Worm (Caenorhabditis elegans) whole organism, mixed stage, embryonic: ENCODE results near the gene C34F6.10.

ENCODE experiments used
- M03D4.4 ChIP-seq: sonication (generic microtip); optimal IDR thresholded peaks from 2 replicates; lab custom pipeline; 2017; ENCODE audit warnings: mild to moderate bottlenecking, missing genetic modification characterization, missing compliant biosample characterization
- blmp-1 ChIP-seq: fragments of 150-350 bp; optimal IDR thresholded peaks from 2 replicates; lab custom pipeline; 2014; ENCODE audit warnings: missing biosample characterization, missing genetic modification characterization
- ceh-43 ChIP-seq: fragments of 200-800 bp; sonication (Bioruptor generic); optimal IDR thresholded peaks from 2 replicates; lab custom pipeline; 2018; ENCODE audit warnings: mild to moderate bottlenecking, missing genetic modification characterization, moderate library complexity, missing compliant biosample characterization
- ceh-83 ChIP-seq: fragments of 200-800 bp; sonication (Bioruptor generic); optimal IDR thresholded peaks from 2 replicates; lab custom pipeline; 2018; ENCODE audit warnings: mild to moderate bottlenecking, missing genetic modification characterization, missing compliant biosample characterization
- cnd-1 ChIP-seq: fragments of 200-800 bp; sonication (Bioruptor generic); optimal IDR thresholded peaks from 2 replicates; lab custom pipeline; 2018; ENCODE audit warnings: mild to moderate bottlenecking, missing genetic modification characterization, missing compliant biosample characterization
- drap-1 ChIP-seq: fragments of 200-800 bp; sonication (Bioruptor generic); optimal IDR thresholded peaks from 3 replicates; lab custom pipeline; 2018; ENCODE audit warnings: mild to moderate bottlenecking, missing genetic modification characterization, missing compliant biosample characterization
- elt-1 ChIP-seq: sonication (generic microtip); optimal IDR thresholded peaks from 2 replicates; lab custom pipeline; 2017; ENCODE audit warnings: missing genetic modification characterization, mild to moderate bottlenecking, missing compliant biosample characterization, antibody characterized with exemption, moderate library complexity, borderline replicate concordance; ENCODE audit not compliant: insufficient read depth
- elt-3 ChIP-seq: fragments of 150-350 bp; optimal IDR thresholded peaks from 2 replicates; lab custom pipeline; 2014; ENCODE audit warnings: missing biosample characterization, missing genetic modification characterization
- flh-1 ChIP-seq: fragments of 200-800 bp; sonication (Bioruptor generic); optimal IDR thresholded peaks from 2 replicates; lab custom pipeline; 2018; ENCODE audit warnings: mild to moderate bottlenecking, missing genetic modification characterization, moderate library complexity, missing compliant biosample characterization
- ham-2 ChIP-seq: fragments of 200-800 bp; sonication (Bioruptor generic); optimal IDR thresholded peaks from 2 replicates; lab custom pipeline; 2018; ENCODE audit warnings: mild to moderate bottlenecking, missing genetic modification characterization, missing compliant biosample characterization
- hlh-1 ChIP-seq: fragments of 150-350 bp; optimal IDR thresholded peaks from 2 replicates; lab custom pipeline; 2014; ENCODE audit warnings: missing biosample characterization, missing genetic modification reagents, missing genetic modification characterization
- lin-13 ChIP-seq: fragments of 150-350 bp; optimal IDR thresholded peaks from 2 replicates; lab custom pipeline; 2014; ENCODE audit warnings: missing biosample characterization, missing genetic modification characterization
- lin-32 ChIP-seq: fragments of 200-800 bp; sonication (Bioruptor generic); optimal IDR thresholded peaks from 2 replicates; lab custom pipeline; 2018; ENCODE audit warnings: mild to moderate bottlenecking, missing genetic modification characterization, missing compliant biosample characterization
- lsy-2 ChIP-seq: fragments of 150-350 bp; optimal IDR thresholded peaks from 2 replicates; lab custom pipeline; 2014; ENCODE audit warnings: missing biosample characterization, missing genetic modification characterization
- mep-1 ChIP-seq: fragments of 150-350 bp; optimal IDR thresholded peaks from 2 replicates; lab custom pipeline; 2017; ENCODE audit warnings: missing biosample characterization, missing genetic modification reagents, missing genetic modification characterization, inconsistent platforms
- mls-2 ChIP-seq: sonication (generic microtip); optimal IDR thresholded peaks from 2 replicates; lab custom pipeline; 2016; ENCODE audit warnings: mild to moderate bottlenecking, missing genetic modification characterization, moderate library complexity, missing compliant biosample characterization
- nhr-12 ChIP-seq: fragments of 150-350 bp; optimal IDR thresholded peaks from 2 replicates; lab custom pipeline; 2014; ENCODE audit warnings: missing biosample characterization, missing genetic modification characterization
- nhr-2 ChIP-seq: fragments of 150-350 bp; optimal IDR thresholded peaks from 2 replicates; lab custom pipeline; 2014; ENCODE audit warnings: missing biosample characterization, missing genetic modification characterization
- nhr-237 ChIP-seq: fragments of 150-350 bp; optimal IDR thresholded peaks from 2 replicates; lab custom pipeline; 2014; ENCODE audit warnings: missing biosample characterization, missing genetic modification characterization
- nhr-28 ChIP-seq: fragments of 150-350 bp; optimal IDR thresholded peaks from 2 replicates; lab custom pipeline; 2014; ENCODE audit warnings: missing biosample characterization, missing genetic modification characterization
- nhr-76 ChIP-seq: sonication (generic microtip); optimal IDR thresholded peaks from 2 replicates; lab custom pipeline; 2017; ENCODE audit warnings: missing biosample characterization, missing genetic modification characterization
- pha-4 ChIP-seq: fragments of 150-350 bp; optimal IDR thresholded peaks from 2 replicates; lab custom pipeline; 2018; ENCODE audit warnings: missing biosample characterization, missing genetic modification reagents, missing genetic modification characterization
- sem-2 ChIP-seq: fragments of 200-800 bp; sonication (Bioruptor generic); optimal IDR thresholded peaks from 2 replicates; lab custom pipeline; 2018; ENCODE audit warnings: mild to moderate bottlenecking, missing genetic modification characterization, missing compliant biosample characterization
- snpc-4 ChIP-seq: fragments of 150-350 bp; optimal IDR thresholded peaks from 2 replicates; lab custom pipeline; 2014; ENCODE audit warnings: missing biosample characterization, missing genetic modification characterization
- sptf-1 ChIP-seq: sonication (generic microtip); optimal IDR thresholded peaks from 2 replicates; lab custom pipeline; 2017; ENCODE audit warnings: mild to moderate bottlenecking, missing genetic modification characterization, moderate library complexity, missing compliant biosample characterization
- tbx-8 ChIP-seq: fragments of 200-800 bp; sonication (Bioruptor generic); optimal IDR thresholded peaks from 2 replicates; lab custom pipeline; 2018; ENCODE audit warnings: mild to moderate bottlenecking, missing genetic modification characterization, moderate library complexity, missing compliant biosample characterization
- unc-120 ChIP-seq: sonication (generic microtip); optimal IDR thresholded peaks from 2 replicates; lab custom pipeline; 2017; ENCODE audit warnings: missing genetic modification characterization, missing compliant biosample characterization; ENCODE audit not compliant: poor library complexity, severe bottlenecking
- unc-39 ChIP-seq: fragments of 150-350 bp; optimal IDR thresholded peaks from 2 replicates; lab custom pipeline; 2014; ENCODE audit warnings: missing biosample characterization, missing genetic modification characterization
- unc-62 ChIP-seq: fragments of 150-350 bp; optimal IDR thresholded peaks from 2 replicates; lab custom pipeline; 2014; ENCODE audit warnings: missing biosample characterization, missing genetic modification reagents, missing genetic modification characterization
- zip-8 ChIP-seq: fragments of 150-350 bp; optimal IDR thresholded peaks from 2 replicates; lab custom pipeline; 2014; ENCODE audit warnings: missing biosample characterization, missing genetic modification characterization
- ztf-11 ChIP-seq: fragments of 150-350 bp; optimal IDR thresholded peaks from 2 replicates; lab custom pipeline; 2014; ENCODE audit warnings: missing biosample characterization, missing genetic modification characterization

C34F6.10 gene

DNA sequence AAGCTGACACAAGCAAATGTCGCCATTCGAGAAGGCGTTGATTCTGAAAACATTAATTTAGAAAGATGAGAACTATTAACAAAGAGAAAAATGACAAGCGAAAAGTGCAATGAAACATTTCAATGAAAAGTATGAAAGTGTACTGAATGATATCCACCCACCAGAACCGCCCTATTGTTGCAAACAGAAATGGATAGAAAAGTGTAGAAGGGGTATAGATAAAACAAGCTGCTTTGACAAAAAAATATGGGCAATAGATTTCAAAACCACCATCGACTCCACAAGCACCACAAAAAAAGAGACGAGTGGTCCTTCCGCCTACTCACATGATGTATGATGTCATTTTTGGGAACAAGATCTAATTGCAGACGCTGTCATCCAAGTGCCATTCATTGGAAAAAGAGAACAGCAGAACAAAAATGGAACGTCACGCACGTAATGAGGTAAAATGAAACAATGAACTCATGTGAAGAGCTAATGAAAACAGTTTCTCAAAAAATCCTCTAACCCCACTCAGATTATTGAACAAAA, at the start of gene C34F6.10:
Gene C34F6.10 (minus strand): TSS at position 51 of the 531 bp plus-strand sequence.
- TF ChIP-seq mep-1 (tag; lab: Kevin White, UChicago) (no peak), M03D4.4 (no peak), ztf-11 (no peak), ceh-43 (no peak), nhr-12 (tag; lab: Kevin White, UChicago) (no peak), lsy-2 (tag; lab: Kevin White, UChicago) (no peak), ham-2 (no peak), nhr-76 (tag; lab: Kevin White, UChicago) (no peak), nhr-2 (tag; lab: Kevin White, UChicago) (no peak), lin-13 (tag; lab: Kevin White, UChicago) (no peak), nhr-28 (no peak)
- TF ChIP-seq, all 35 proteins: peak for 0

DNA sequence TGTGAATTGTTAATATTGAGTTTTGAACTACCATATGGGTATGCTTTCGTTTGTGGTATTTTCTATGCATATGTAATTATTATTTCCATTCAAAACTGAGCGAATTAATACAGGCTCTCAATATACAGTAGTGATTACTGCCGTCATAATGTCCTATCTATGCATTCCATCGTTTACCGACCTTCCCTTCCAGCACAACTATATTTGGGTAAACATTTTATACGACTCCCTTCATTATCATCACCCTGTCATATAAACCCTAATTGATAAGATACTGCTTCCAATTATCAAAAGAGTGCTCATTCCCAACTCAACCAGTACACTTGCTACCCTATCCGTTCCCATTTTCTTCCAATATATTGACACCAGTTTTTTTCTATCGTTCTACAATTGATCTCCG, 49.5 kb upstream of the C34F6.10 start:
- TF ChIP-seq flh-1 (GFP tag; lab: Kevin White, UChicago) (no peak), unc-120 (tag; lab: Kevin White, UChicago) (no peak), mls-2 (tag; lab: Kevin White, UChicago) (no peak), nhr-2 (tag; lab: Kevin White, UChicago) (no peak)

DNA sequence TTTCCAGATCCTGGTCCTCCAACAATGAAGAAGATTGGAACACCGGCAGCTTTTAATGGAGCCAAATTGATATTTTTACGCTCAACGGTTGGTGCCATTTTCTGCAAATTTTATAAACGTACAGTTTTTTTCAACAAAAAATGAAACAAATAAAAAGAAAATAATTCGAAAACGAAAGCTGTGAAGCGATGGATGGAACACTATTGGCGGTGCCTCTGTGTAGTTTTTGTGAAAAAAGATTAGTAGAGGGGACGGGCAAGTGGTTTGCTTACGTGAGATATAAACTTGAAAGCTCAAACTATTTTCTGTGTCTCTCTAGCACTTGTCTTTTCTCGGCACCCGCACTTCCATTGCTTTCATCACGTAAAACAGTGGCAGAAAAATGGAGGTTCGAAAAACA, 47.2 kb upstream of the C34F6.10 start, which contains the start of gene F38B2.4:
Gene F38B2.4 (minus strand): TSS at position 101 of the 400 bp plus-strand sequence.
- TF ChIP-seq ztf-11 (no peak), nhr-237 (tag; lab: Kevin White, UChicago) (no peak), nhr-12 (tag; lab: Kevin White, UChicago) (no peak), ceh-83 (GFP tag; lab: Kevin White, UChicago) (no peak), lin-32 (GFP tag; lab: Kevin White, UChicago) (no peak), unc-62 (no peak), nhr-76 (tag; lab: Kevin White, UChicago) (no peak), ham-2 (no peak), sptf-1 (no peak), flh-1 (GFP tag; lab: Kevin White, UChicago) (no peak), drap-1 (no peak), snpc-4 (tag; lab: Kevin White, UChicago) (no peak), zip-8 (no peak), pha-4 (tag; lab: Kevin White, UChicago) (no peak), hlh-1 (tag; lab: Kevin White, UChicago) (no peak)

DNA sequence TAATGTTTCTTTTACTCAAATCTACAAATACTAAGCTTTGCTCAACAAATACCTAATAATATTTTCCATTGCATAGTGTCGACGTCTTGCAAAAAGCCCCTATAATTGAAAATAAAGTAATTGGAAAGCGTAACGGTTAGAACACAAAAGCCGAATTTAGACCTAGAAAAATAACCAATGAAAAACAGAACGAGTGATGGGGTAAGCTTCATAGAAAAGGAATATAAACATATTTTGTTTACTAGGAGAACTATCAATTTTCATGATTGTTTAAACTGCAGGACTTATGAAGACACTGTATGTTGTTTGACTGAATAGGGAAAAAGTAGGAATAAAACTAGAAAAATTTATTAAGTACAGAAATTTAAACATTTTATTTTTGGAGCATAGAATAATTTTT, 45.8 kb upstream of the C34F6.10 start, which contains the start of gene F38B2.3:
Gene F38B2.3 (minus strand): TSS at position 101 of the 400 bp plus-strand sequence.
- TF ChIP-seq drap-1: no peak
- no peak for TF ChIP-seq M03D4.4

DNA sequence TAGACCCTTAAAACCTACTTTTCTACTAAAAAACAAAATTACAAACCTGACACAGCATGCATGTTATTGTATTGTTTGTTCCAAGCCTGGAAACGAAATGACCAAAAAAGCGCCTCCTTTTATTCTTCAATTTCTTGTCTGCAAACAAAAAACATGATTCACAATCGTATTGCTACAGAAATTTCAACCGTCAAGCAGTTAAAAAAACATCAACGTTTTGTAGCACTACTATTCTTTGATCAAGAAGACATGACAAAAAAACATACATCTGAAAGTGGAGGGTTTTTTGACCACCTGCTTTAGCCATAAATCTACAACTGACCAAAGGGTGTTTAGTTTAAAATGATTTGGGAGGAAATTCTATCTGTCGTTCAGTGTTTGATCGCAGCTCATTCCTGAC, 40.7 kb upstream of the C34F6.10 start, which contains the start of gene F38B2.6:
Gene F38B2.6 (minus strand): TSS at position 101 of the 400 bp plus-strand sequence.
- TF ChIP-seq nhr-2 (tag; lab: Kevin White, UChicago) (no peak), hlh-1 (tag; lab: Kevin White, UChicago) (no peak), sem-2 (GFP tag; lab: Kevin White, UChicago) (no peak), nhr-76 (tag; lab: Kevin White, UChicago) (no peak), ceh-83 (GFP tag; lab: Kevin White, UChicago) (no peak), lsy-2 (tag; lab: Kevin White, UChicago) (no peak), cnd-1 (tag; lab: Kevin White, UChicago) (no peak)

DNA sequence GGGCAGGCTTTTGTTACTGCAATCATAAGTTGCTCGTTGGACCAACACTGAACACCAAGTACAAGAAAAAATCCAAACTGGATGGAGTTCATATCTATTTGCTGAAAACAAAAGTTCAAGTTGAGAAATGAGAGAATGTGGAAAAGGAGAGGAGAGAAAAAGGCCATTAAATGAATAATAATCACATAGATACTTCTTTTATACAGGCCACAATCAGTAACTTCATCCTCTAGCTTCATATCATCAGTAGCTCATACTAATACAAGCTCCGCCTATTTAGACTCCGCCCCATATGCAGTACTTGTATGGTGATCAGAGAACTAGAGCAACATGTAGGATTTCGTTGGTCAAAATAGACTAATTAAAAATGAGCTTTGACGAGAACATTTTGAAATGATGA, 38.8 kb upstream of the C34F6.10 start, which contains the start of gene F38B2.2:
Gene F38B2.2 (minus strand): TSS at position 101 of the 400 bp plus-strand sequence.
- TF ChIP-seq unc-62 (no peak), nhr-76 (tag; lab: Kevin White, UChicago) (no peak), lin-32 (GFP tag; lab: Kevin White, UChicago) (no peak), sem-2 (GFP tag; lab: Kevin White, UChicago) (no peak), nhr-28 (no peak), pha-4 (tag; lab: Kevin White, UChicago) (no peak), hlh-1 (tag; lab: Kevin White, UChicago) (no peak), sptf-1 (no peak), ceh-43 (no peak), lin-13 (tag; lab: Kevin White, UChicago) (no peak), elt-3 (tag; lab: Kevin White, UChicago) (no peak), tbx-8 (no peak), unc-39 (tag; lab: Kevin White, UChicago) (no peak), elt-1 (no peak), blmp-1 (no peak)
